Worm (Caenorhabditis elegans) whole organism, L4 larva: ENCODE results near the gene mig-18.
A peak's percentile ranks its signal among the peaks of the same experiment; 100 is the strongest.

Experiments used
- F26F4.8 ChIP-seq: fragments of 200-800 bp; sonication (Bioruptor generic); conservative IDR thresholded peaks from 2 replicates; pipeline ENCODE4 v1.3.6; 2022; ENCODE audit warnings: missing genetic modification characterization, missing compliant biosample characterization
- F44E2.7 ChIP-seq: fragments of 200-800 bp; sonication (Bioruptor generic); IDR thresholded peaks from 2 replicates; pipeline ENCODE4 v2.1.2; 2022; ENCODE audit warnings: missing genetic modification characterization, missing compliant biosample characterization
- T20F7.1 ChIP-seq: fragments of 200-800 bp; sonication (Bioruptor generic); optimal IDR thresholded peaks from 2 replicates; lab custom pipeline; 2018; ENCODE audit warnings: mild to moderate bottlenecking, missing genetic modification characterization, missing compliant biosample characterization
- Y48G9A.11 ChIP-seq: fragments of 200-800 bp; sonication (Bioruptor generic); IDR thresholded peaks from 2 replicates; pipeline ENCODE4 v1.3.6; 2022; ENCODE audit warnings: missing genetic modification reagents, missing genetic modification characterization, missing compliant biosample characterization
- Y5F2A.4 ChIP-seq: fragments of 200-800 bp; sonication (Bioruptor generic); optimal IDR thresholded peaks from 2 replicates; lab custom pipeline; 2018; ENCODE audit warnings: mild to moderate bottlenecking, missing genetic modification characterization, missing compliant biosample characterization
- Y75B8A.6 ChIP-seq: fragments of 200-800 bp; sonication (Bioruptor generic); IDR thresholded peaks from 2 replicates; pipeline ENCODE4 v1.3.6; 2022; ENCODE audit warnings: missing genetic modification reagents, missing genetic modification characterization, missing compliant biosample characterization
- ZK337.2 ChIP-seq: fragments of 200-800 bp; sonication (Bioruptor generic); IDR thresholded peaks from 2 replicates; pipeline ENCODE4 v1.3.6; 2022; ENCODE audit warnings: missing genetic modification reagents, missing genetic modification characterization, missing compliant biosample characterization
- aly-2 ChIP-seq: sonication (generic microtip); optimal IDR thresholded peaks from 2 replicates; lab custom pipeline; 2018; ENCODE audit warnings: missing biosample characterization, missing genetic modification characterization
- ceh-20 ChIP-seq: fragments of 200-800 bp; sonication (Bioruptor generic); IDR thresholded peaks from 2 replicates; pipeline ENCODE4 v1.3.6; 2022; ENCODE audit warnings: missing genetic modification reagents, missing genetic modification characterization, missing compliant biosample characterization
- cey-2 ChIP-seq: sonication (generic microtip); optimal IDR thresholded peaks from 3 replicates; lab custom pipeline; 2017; ENCODE audit warnings: missing genetic modification characterization, mild to moderate bottlenecking, missing compliant biosample characterization, antibody characterized with exemption, borderline replicate concordance; ENCODE audit not compliant: insufficient read depth
- daf-12 ChIP-seq: fragments of 150-350 bp; optimal IDR thresholded peaks from 2 replicates; lab custom pipeline; 2014; ENCODE audit warnings: missing biosample characterization, missing genetic modification reagents, missing genetic modification characterization
- daf-16 ChIP-seq, 3 experiments: sonication (generic microtip); optimal IDR thresholded peaks; 2 replicates each; lab custom pipeline; 2016 to 2017; ENCODE audit warnings: missing genetic modification characterization in 3 of 3, missing genetic modification reagents in 3 of 3, mild to moderate bottlenecking in 2 of 3, missing compliant biosample characterization in 2 of 3, missing biosample characterization in 1 of 3, moderate library complexity in 1 of 3
- daf-8 ChIP-seq: fragments of 200-800 bp; sonication (Bioruptor generic); IDR thresholded peaks from 2 replicates; pipeline ENCODE4 v1.3.6; 2022; ENCODE audit warnings: missing genetic modification characterization, missing compliant biosample characterization
- dmd-6 ChIP-seq: fragments of 200-800 bp; sonication (Bioruptor generic); IDR thresholded peaks from 2 replicates; pipeline ENCODE4 v1.3.6; 2022; ENCODE audit warnings: missing genetic modification reagents, missing genetic modification characterization, missing compliant biosample characterization
- duxl-1 ChIP-seq: sonication (generic microtip); optimal IDR thresholded peaks from 2 replicates; lab custom pipeline; 2016; ENCODE audit warnings: mild to moderate bottlenecking, missing genetic modification characterization, moderate library complexity, missing compliant biosample characterization; ENCODE audit not compliant: poor library complexity
- egl-27 ChIP-seq: sonication (generic microtip); optimal IDR thresholded peaks from 3 replicates; lab custom pipeline; 2017; ENCODE audit warnings: missing biosample characterization, missing genetic modification reagents, missing genetic modification characterization
- gei-8 ChIP-seq: fragments of 200-800 bp; sonication (Bioruptor generic); optimal IDR thresholded peaks from 2 replicates; lab custom pipeline; 2018; ENCODE audit warnings: mild to moderate bottlenecking, missing genetic modification characterization, missing compliant biosample characterization
- hmg-1.1 ChIP-seq: fragments of 200-800 bp; sonication (Bioruptor generic); IDR thresholded peaks from 2 replicates; pipeline ENCODE4 v1.3.6; 2022; ENCODE audit warnings: missing genetic modification reagents, missing genetic modification characterization, missing compliant biosample characterization
- lin-13 ChIP-seq: fragments of 150-350 bp; optimal IDR thresholded peaks from 2 replicates; lab custom pipeline; 2014; ENCODE audit warnings: missing biosample characterization, missing genetic modification reagents, missing genetic modification characterization
- lin-15B ChIP-seq: fragments of 150-350 bp; sonication (generic microtip); optimal IDR thresholded peaks from 3 replicates; lab custom pipeline; 2014; ENCODE audit warnings: missing biosample characterization, missing genetic modification characterization
- madf-5 ChIP-seq, 2 experiments: fragments of 200-800 bp; sonication (Bioruptor generic); IDR thresholded peaks; 2 replicates each; pipeline ENCODE4 v1.3.6; 2022; ENCODE audit warnings: missing compliant biosample characterization in 2 of 2, missing genetic modification characterization in 2 of 2
- mdt-29 ChIP-seq: fragments of 200-800 bp; sonication (Bioruptor generic); IDR thresholded peaks from 2 replicates; pipeline ENCODE4 v1.3.6; 2022; ENCODE audit warnings: missing genetic modification reagents, missing genetic modification characterization, missing compliant biosample characterization
- mxl-3 ChIP-seq: fragments of 200-800 bp; sonication (Bioruptor generic); optimal IDR thresholded peaks from 2 replicates; lab custom pipeline; 2018; ENCODE audit warnings: mild to moderate bottlenecking, missing genetic modification characterization, missing compliant biosample characterization
- nhr-102 ChIP-seq: sonication (generic microtip); optimal IDR thresholded peaks from 2 replicates; lab custom pipeline; 2016; ENCODE audit warnings: mild to moderate bottlenecking, missing genetic modification characterization, moderate library complexity, missing compliant biosample characterization
- nhr-111 ChIP-seq: fragments of 200-800 bp; sonication (Bioruptor generic); optimal IDR thresholded peaks from 2 replicates; lab custom pipeline; 2018; ENCODE audit warnings: mild to moderate bottlenecking, missing genetic modification characterization, missing compliant biosample characterization
- nhr-237 ChIP-seq: sonication (generic microtip); optimal IDR thresholded peaks from 2 replicates; lab custom pipeline; 2017; ENCODE audit warnings: missing biosample characterization, missing genetic modification characterization
- nhr-6 ChIP-seq: fragments of 150-350 bp; optimal IDR thresholded peaks from 2 replicates; lab custom pipeline; 2014; ENCODE audit warnings: missing biosample characterization, missing genetic modification characterization
- nhr-76 ChIP-seq: fragments of 150-350 bp; optimal IDR thresholded peaks from 2 replicates; lab custom pipeline; 2014; ENCODE audit warnings: missing biosample characterization, missing genetic modification characterization
- pha-4 ChIP-seq, 2 experiments: fragments of 150-350 bp in 1 of 2; fragments of 200-800 bp in 1 of 2; sonication (Bioruptor generic) in 1 of 2; IDR thresholded peaks in 1 of 2; optimal IDR thresholded peaks in 1 of 2; 2 replicates each; pipeline versions ENCODE4 v1.3.6 to Lab custom; 2014 to 2022; ENCODE audit warnings: missing genetic modification characterization in 2 of 2, missing genetic modification reagents in 2 of 2, missing biosample characterization in 1 of 2, missing compliant biosample characterization in 1 of 2
- pqm-1 ChIP-seq: sonication (generic microtip); optimal IDR thresholded peaks from 2 replicates; lab custom pipeline; 2017; ENCODE audit warnings: missing biosample characterization, missing genetic modification characterization
- rbr-2 ChIP-seq: sonication (generic microtip); optimal IDR thresholded peaks from 2 replicates; lab custom pipeline; 2016; ENCODE audit warnings: missing genotype, missing genetic modification characterization, missing compliant biosample characterization
- saeg-2 ChIP-seq: fragments of 200-800 bp; sonication (Bioruptor generic); IDR thresholded peaks from 2 replicates; pipeline ENCODE4 v1.3.6; 2022; ENCODE audit warnings: missing genetic modification reagents, missing genetic modification characterization, missing compliant biosample characterization
- sdz-12 ChIP-seq: fragments of 200-800 bp; sonication (Bioruptor generic); optimal IDR thresholded peaks from 2 replicates; lab custom pipeline; 2018; ENCODE audit warnings: mild to moderate bottlenecking, missing genetic modification characterization, missing compliant biosample characterization
- set-16 ChIP-seq: fragments of 200-800 bp; sonication (Bioruptor generic); IDR thresholded peaks from 2 replicates; pipeline ENCODE4 v1.3.6; 2022; ENCODE audit warnings: missing genetic modification reagents, missing genetic modification characterization, missing compliant biosample characterization
- skn-1 ChIP-seq: fragments of 150-350 bp; optimal IDR thresholded peaks from 2 replicates; lab custom pipeline; 2014; ENCODE audit warnings: missing biosample characterization, missing genetic modification characterization
- snpc-4 ChIP-seq: fragments of 150-350 bp; optimal IDR thresholded peaks from 2 replicates; lab custom pipeline; 2014; ENCODE audit warnings: missing biosample characterization, missing genetic modification characterization
- spr-1 ChIP-seq: sonication (generic microtip); optimal IDR thresholded peaks from 2 replicates; lab custom pipeline; 2016; ENCODE audit warnings: mild to moderate bottlenecking, missing genetic modification characterization, missing compliant biosample characterization
- spr-3 ChIP-seq: fragments of 200-800 bp; sonication (Bioruptor generic); optimal IDR thresholded peaks from 2 replicates; lab custom pipeline; 2018; ENCODE audit warnings: mild to moderate bottlenecking, missing genetic modification characterization, missing compliant biosample characterization
- tag-97 ChIP-seq: fragments of 200-800 bp; sonication (Bioruptor generic); IDR thresholded peaks from 2 replicates; pipeline ENCODE4 v1.3.6; 2022; ENCODE audit warnings: missing genetic modification characterization, missing compliant biosample characterization
- unc-62 ChIP-seq, 3 experiments: fragments of 150-350 bp in 1 of 3; sonication (generic microtip); optimal IDR thresholded peaks in 2 of 3; peaks in 1 of 3; 1 replicate in 1 of 3; 2 replicates in 2 of 3; lab custom pipeline; 2014 to 2017; ENCODE audit warnings: missing biosample characterization in 3 of 3, missing genetic modification characterization in 3 of 3, missing genetic modification reagents in 3 of 3, missing genotype in 1 of 3
- vab-7 ChIP-seq: fragments of 200-800 bp; sonication (Bioruptor generic); IDR thresholded peaks from 2 replicates; pipeline ENCODE4 v1.3.6; 2022; ENCODE audit warnings: missing genetic modification reagents, missing genetic modification characterization, missing compliant biosample characterization
- ztf-7 ChIP-seq: fragments of 150-350 bp; optimal IDR thresholded peaks from 2 replicates; lab custom pipeline; 2014; ENCODE audit warnings: missing biosample characterization, missing genetic modification characterization

mig-18 gene

DNA sequence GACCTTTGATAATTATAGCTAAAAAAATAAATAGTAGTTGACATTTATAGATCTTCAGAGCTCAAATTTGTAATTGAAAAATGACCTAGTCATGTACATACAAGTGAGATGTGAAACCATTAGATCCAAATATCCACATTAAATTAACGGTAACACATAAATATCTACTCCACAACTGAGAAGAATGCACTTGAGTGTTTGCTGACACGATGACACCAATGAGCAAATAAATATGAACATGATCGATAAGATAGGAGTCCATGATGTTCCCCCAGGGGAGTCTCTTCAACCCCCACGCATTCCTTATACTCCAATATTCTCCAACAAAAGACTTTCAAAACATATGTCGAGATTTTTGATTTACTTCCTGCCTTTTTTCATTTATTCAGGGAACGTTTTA is 1.4 kb downstream of the mig-18 start, which contains the start of gene ttr-52:
ttr-52 (plus strand) TSS at position 301 of the 400 bp plus-strand sequence.
- TF ChIP-seq daf-8 (GFP tag; lab: Robert Waterston, UW) (no peak), rbr-2 (tag; lab: Kevin White, UChicago) (no peak), mxl-3 (no peak), ceh-20 (no peak), nhr-237 (tag; lab: Kevin White, UChicago) (no peak), nhr-111 (GFP tag; lab: Kevin White, UChicago) (no peak), cey-2 (tag; lab: Kevin White, UChicago) (no peak), nhr-6 (no peak), lin-13 (GFP tag; lab: Kevin White, UChicago) (no peak), madf-5 (GFP tag; IDR thresholded peaks at IDR 0.05; lab: Robert Waterston, UW) (no peak), sdz-12 (GFP tag; lab: Kevin White, UChicago) (no peak), pqm-1 (tag; lab: Kevin White, UChicago) (no peak), tag-97 (GFP tag; lab: Robert Waterston, UW) (no peak), Y5F2A.4 (GFP tag; lab: Kevin White, UChicago) (no peak), nhr-102 (no peak), nhr-76 (tag; lab: Kevin White, UChicago) (no peak), spr-3 (GFP tag; lab: Kevin White, UChicago) (no peak)

DNA sequence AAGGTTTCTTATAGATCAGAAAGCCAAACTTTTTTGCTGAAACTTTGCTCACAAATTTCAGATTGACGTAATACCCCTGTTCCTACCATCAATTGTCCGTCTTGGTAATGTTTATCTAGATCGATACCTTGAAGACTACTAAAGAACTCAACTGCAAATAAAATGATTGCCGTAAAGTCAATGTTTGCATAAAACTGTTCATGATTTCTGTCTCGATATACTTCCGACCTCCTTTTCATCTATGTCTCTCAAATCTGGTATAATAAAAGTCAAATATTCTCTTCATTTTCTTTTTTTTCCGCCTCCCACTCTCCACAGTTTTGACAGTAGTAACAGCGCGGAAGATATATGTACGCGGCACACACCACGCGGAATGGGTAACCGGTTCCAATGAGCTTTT is 2.5 kb downstream of the mig-18 start, which contains the start of gene nas-1:
nas-1 (plus strand) TSS at position 301 of the 400 bp plus-strand sequence.
- TF ChIP-seq unc-62 (GFP tag; optimal IDR thresholded peaks at IDR 0.05 in 1 of 2; lab: Kevin White, UChicago), result peak in 1 of 2 experiments; percentile 31
- no peak for TF ChIP-seq unc-62 (tag; optimal IDR thresholded peaks at IDR 0.05; lab: Kevin White, UChicago)
- TF ChIP-seq nhr-76 (tag; lab: Kevin White, UChicago), result no peak

DNA sequence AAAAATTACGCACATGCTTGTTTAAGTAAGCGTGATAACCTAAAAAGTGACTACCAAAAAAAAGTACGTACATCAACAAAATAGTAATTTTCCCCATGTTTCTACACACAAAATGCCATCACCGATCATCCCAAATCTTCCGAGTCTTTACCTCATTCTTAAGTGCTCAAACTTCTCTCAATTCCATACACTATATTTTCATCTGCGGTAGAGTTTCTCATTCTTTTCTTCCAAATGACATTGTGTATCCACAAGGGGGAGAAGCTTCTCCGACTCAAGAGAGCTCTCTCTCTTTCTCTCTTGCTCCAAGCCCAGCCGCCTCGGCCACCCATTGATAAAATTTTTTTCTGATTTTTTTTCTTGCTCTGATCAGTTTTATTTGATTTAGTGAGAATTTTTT is 6.5 kb downstream of the mig-18 start, which contains the start of gene myo-6:
myo-6 (plus strand) TSS at position 301 of the 400 bp plus-strand sequence.
- TF ChIP-seq pha-4 (GFP tag; IDR thresholded peaks at IDR 0.05; lab: Robert Waterston, UW) (0 out of 2 replicates have a peak, but pooled peaks have one; percentile 25), pha-4 (tag; optimal IDR thresholded peaks at IDR 0.05; lab: Kevin White, UChicago) (no peak), egl-27 (no peak)

DNA sequence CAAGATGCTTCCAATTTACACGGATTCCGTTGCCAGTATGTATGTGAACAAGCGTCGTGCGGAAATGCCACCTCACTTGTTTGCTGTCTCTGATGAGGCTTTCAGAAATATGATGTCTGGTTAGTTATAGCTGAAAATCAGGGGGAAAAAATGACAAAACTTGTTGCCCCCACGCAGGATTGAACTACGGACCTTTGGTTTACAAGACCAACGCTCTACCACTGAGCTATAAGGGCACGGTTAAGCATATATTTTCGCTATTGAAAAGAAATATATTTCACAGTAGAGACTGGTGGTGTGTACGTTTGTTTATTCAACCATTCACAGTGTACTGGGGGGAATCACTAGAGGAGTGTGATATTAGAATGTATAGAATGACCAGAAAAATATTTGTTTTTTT is 8.2 kb downstream of the mig-18 start:
- TF ChIP-seq tag-97 (GFP tag; lab: Robert Waterston, UW) (no peak), set-16 (GFP tag; lab: Robert Waterston, UW) (no peak), madf-5 (GFP tag; IDR thresholded peaks at IDR 0.05; lab: Robert Waterston, UW) (no peak), spr-3 (GFP tag; lab: Kevin White, UChicago) (peak; percentile 28), cey-2 (tag; lab: Kevin White, UChicago) (no peak), nhr-102 (no peak), hmg-1.1 (GFP tag; lab: Robert Waterston, UW) (no peak), ZK337.2 (GFP tag; lab: Robert Waterston, UW) (no peak), ztf-7 (no peak), vab-7 (GFP tag; lab: Robert Waterston, UW) (peak; percentile 62; the same call in 1 of the 2 replicates), daf-16 (GFP tag; optimal IDR thresholded peaks at IDR 0.05; lab: Kevin White, UChicago) (peak in 1 of 2 experiments; percentile 42), daf-16 (tag; optimal IDR thresholded peaks at IDR 0.05; lab: Kevin White, UChicago) (no peak), Y75B8A.6 (GFP tag; lab: Robert Waterston, UW) (0 out of 2 replicates have a peak, but pooled peaks have one; percentile 28), nhr-6 (no peak), lin-15B (tag; lab: Kevin White, UChicago) (no peak), daf-12 (tag; lab: Kevin White, UChicago) (no peak), skn-1 (tag; lab: Kevin White, UChicago) (no peak), Y48G9A.11 (GFP tag; lab: Robert Waterston, UW) (peak; percentile 24; the same call in 1 of the 2 replicates), snpc-4 (no peak), duxl-1 (tag; lab: Kevin White, UChicago) (no peak), saeg-2 (GFP tag; lab: Robert Waterston, UW) (no peak), dmd-6 (GFP tag; lab: Robert Waterston, UW) (no peak), T20F7.1 (GFP tag; lab: Kevin White, UChicago) (no peak), mdt-29 (GFP tag; lab: Robert Waterston, UW) (no peak), Y5F2A.4 (GFP tag; lab: Kevin White, UChicago) (no peak), aly-2 (tag; lab: Kevin White, UChicago) (no peak), gei-8 (GFP tag; lab: Kevin White, UChicago) (no peak), unc-62 (GFP tag; optimal IDR thresholded peaks at IDR 0.05 in 1 of 2; lab: Kevin White, UChicago) (no peak), unc-62 (tag; optimal IDR thresholded peaks at IDR 0.05; lab: Kevin White, UChicago) (no peak), F26F4.8 (GFP tag; lab: Robert Waterston, UW) (0 out of 2 replicates have a peak, but pooled peaks have one; percentile 31), spr-1 (tag; lab: Kevin White, UChicago) (peak; percentile 9), F44E2.7 (GFP tag; lab: Robert Waterston, UW) (peak; percentile 59; the same call in 1 of the 2 replicates)
